Worm (Caenorhabditis elegans): ENCODE measurements around the gene W07G4.2.

- TF ChIP-seq sma-3 (GFP tag; optimal IDR thresholded peaks at IDR 0.05) (no peak), unc-39 (tag; optimal IDR thresholded peaks at IDR 0.05) (no peak), ztf-11 (tag; optimal IDR thresholded peaks at IDR 0.05) (no peak), lin-11 (tag; optimal IDR thresholded peaks at IDR 0.05) (no peak), nhr-11 (tag; optimal IDR thresholded peaks at IDR 0.05) (no peak), elt-1 (tag; optimal IDR thresholded peaks at IDR 0.05) (no peak), ztf-4 (tag; optimal IDR thresholded peaks at IDR 0.05) (no peak), nhr-6 (tag; optimal IDR thresholded peaks at IDR 0.05) (no peak), nhr-12 (tag; optimal IDR thresholded peaks at IDR 0.05) (no peak)
These were observed 43.5 kb downstream of the W07G4.2 start, which contains the start of the genes F15B9.11 and dsl-7 for ce11 chrV:12992891-12993290.

Measured in whole organism, L2 larva.